Worm (Caenorhabditis elegans) whole organism, young adult: ENCODE results near the gene Y41D4B.1.

Experiments used
- B0035.1 ChIP-seq: sonication (generic microtip); optimal IDR thresholded peaks from 2 replicates; lab custom pipeline; 2016; ENCODE audit warnings: missing genetic modification characterization, mild to moderate bottlenecking, missing compliant biosample characterization, missing genotype, missing genetic modification reagents
- B0261.1 ChIP-seq: sonication (generic microtip); optimal IDR thresholded peaks from 2 replicates; lab custom pipeline; 2016; ENCODE audit warnings: mild to moderate bottlenecking, missing genetic modification characterization, moderate library complexity, missing compliant biosample characterization
- B0336.3 ChIP-seq: fragments of 200-800 bp; sonication (Bioruptor generic); IDR thresholded peaks from 2 replicates; pipeline ENCODE4 v1.3.6; 2022; ENCODE audit warnings: missing genetic modification characterization, missing compliant biosample characterization
- C17E4.6 ChIP-seq: fragments of 200-800 bp; sonication (Bioruptor generic); IDR thresholded peaks from 2 replicates; pipeline ENCODE4 v1.3.6; 2022; ENCODE audit warnings: missing genetic modification reagents, missing genetic modification characterization, missing compliant biosample characterization
- D2030.7 ChIP-seq: fragments of 200-800 bp; sonication (Bioruptor generic); IDR thresholded peaks from 2 replicates; pipeline ENCODE4 v1.3.6; 2022; ENCODE audit warnings: missing genetic modification reagents, missing genetic modification characterization, missing compliant biosample characterization
- F22D6.2 ChIP-seq: sonication (generic microtip); optimal IDR thresholded peaks from 2 replicates; lab custom pipeline; 2016; ENCODE audit warnings: mild to moderate bottlenecking, missing genetic modification characterization, missing compliant biosample characterization
- F37B4.10 ChIP-seq: fragments of 200-800 bp; sonication (Bioruptor generic); IDR thresholded peaks from 2 replicates; pipeline ENCODE4 v1.3.6; 2022; ENCODE audit warnings: missing genetic modification characterization, missing compliant biosample characterization
- F55B11.4 ChIP-seq: sonication (generic microtip); optimal IDR thresholded peaks from 2 replicates; lab custom pipeline; 2016; ENCODE audit warnings: missing compliant biosample characterization, missing genetic modification characterization, borderline replicate concordance; ENCODE audit not compliant: insufficient read depth
- K11D2.4 ChIP-seq: fragments of 200-800 bp; sonication (Bioruptor generic); IDR thresholded peaks from 2 replicates; pipeline ENCODE4 v1.3.6; 2022; ENCODE audit warnings: missing genetic modification reagents, missing genetic modification characterization, missing compliant biosample characterization
- T07F8.4 ChIP-seq: sonication (generic microtip); optimal IDR thresholded peaks from 2 replicates; lab custom pipeline; 2016; ENCODE audit warnings: mild to moderate bottlenecking, missing genetic modification characterization, moderate library complexity, missing compliant biosample characterization
- Y53G8AR.9 ChIP-seq: fragments of 200-800 bp; sonication (Bioruptor generic); conservative IDR thresholded peaks from 2 replicates; pipeline ENCODE4 v1.3.6; 2022; ENCODE audit warnings: missing genetic modification reagents, missing genetic modification characterization, missing compliant biosample characterization
- ZK185.1 ChIP-seq: sonication (generic microtip); optimal IDR thresholded peaks from 2 replicates; lab custom pipeline; 2016; ENCODE audit warnings: mild to moderate bottlenecking, missing genetic modification characterization, missing compliant biosample characterization; ENCODE audit not compliant: poor library complexity, severe bottlenecking
- ama-1 ChIP-seq, 3 experiments: fragments of 150-350 bp in 1 of 3; sonication (generic microtip) in 2 of 3; optimal IDR thresholded peaks; 2 replicates each; lab custom pipeline; 2014 to 2018; ENCODE audit warnings: missing biosample characterization in 2 of 3, missing genetic modification characterization in 2 of 3, missing genetic modification reagents in 2 of 3
- attf-3 ChIP-seq: fragments of 200-800 bp; sonication (Bioruptor generic); conservative IDR thresholded peaks from 2 replicates; pipeline ENCODE4 v1.3.6; 2022; ENCODE audit warnings: missing genetic modification reagents, missing genetic modification characterization, missing compliant biosample characterization
- attf-5 ChIP-seq: fragments of 200-800 bp; sonication (Bioruptor generic); optimal IDR thresholded peaks from 2 replicates; lab custom pipeline; 2018; ENCODE audit warnings: mild to moderate bottlenecking, missing genetic modification characterization, missing compliant biosample characterization
- attf-6 ChIP-seq: fragments of 200-800 bp; sonication (Bioruptor generic); IDR thresholded peaks from 2 replicates; pipeline ENCODE4 v1.3.6; 2022; ENCODE audit warnings: missing genetic modification reagents, missing genetic modification characterization, missing compliant biosample characterization
- bed-1 ChIP-seq: fragments of 200-800 bp; sonication (Bioruptor generic); IDR thresholded peaks from 2 replicates; pipeline ENCODE4 v1.3.6; 2022; ENCODE audit warnings: missing genetic modification reagents, missing genetic modification characterization, missing compliant biosample characterization
- bed-2 ChIP-seq: fragments of 200-800 bp; sonication (Bioruptor generic); IDR thresholded peaks from 2 replicates; pipeline ENCODE4 v1.3.6; 2022; ENCODE audit warnings: missing genetic modification reagents, missing genetic modification characterization, missing compliant biosample characterization
- ceh-100 ChIP-seq: fragments of 200-800 bp; sonication (Bioruptor generic); IDR thresholded peaks from 2 replicates; pipeline ENCODE4 v1.3.6; 2022; ENCODE audit warnings: missing genetic modification reagents, missing genetic modification characterization, missing compliant biosample characterization
- ceh-79 ChIP-seq: sonication (generic microtip); optimal IDR thresholded peaks from 2 replicates; lab custom pipeline; 2017; ENCODE audit warnings: mild to moderate bottlenecking, missing genetic modification characterization, missing compliant biosample characterization
- egrh-3 ChIP-seq: fragments of 200-800 bp; sonication (Bioruptor generic); IDR thresholded peaks from 2 replicates; pipeline ENCODE4 v1.3.6; 2022; ENCODE audit warnings: missing genetic modification reagents, missing genetic modification characterization, missing compliant biosample characterization
- ekl-4 ChIP-seq: fragments of 200-800 bp; sonication (Bioruptor generic); IDR thresholded peaks from 2 replicates; pipeline ENCODE4 v1.3.6; 2022; ENCODE audit warnings: missing genetic modification reagents, missing genetic modification characterization, missing compliant biosample characterization
- ets-4 ChIP-seq: fragments of 200-800 bp; sonication (Bioruptor generic); optimal IDR thresholded peaks from 2 replicates; lab custom pipeline; 2018; ENCODE audit warnings: mild to moderate bottlenecking, missing genetic modification characterization, missing compliant biosample characterization
- gei-17 ChIP-seq: fragments of 200-800 bp; sonication (Bioruptor generic); optimal IDR thresholded peaks from 2 replicates; lab custom pipeline; 2018; ENCODE audit warnings: mild to moderate bottlenecking, missing genetic modification characterization, missing compliant biosample characterization
- hlh-26 ChIP-seq: fragments of 200-800 bp; sonication (Bioruptor generic); conservative IDR thresholded peaks from 2 replicates; pipeline ENCODE4 v1.3.6; 2022; ENCODE audit warnings: missing genetic modification reagents, missing genetic modification characterization, missing compliant biosample characterization
- hrde-1 ChIP-seq: sonication (generic microtip); optimal IDR thresholded peaks from 2 replicates; lab custom pipeline; 2016; ENCODE audit warnings: missing genetic modification characterization, mild to moderate bottlenecking, missing compliant biosample characterization, moderate library complexity, missing genotype, missing genetic modification reagents, borderline replicate concordance
- let-526 ChIP-seq: fragments of 200-800 bp; sonication (Bioruptor generic); IDR thresholded peaks from 2 replicates; pipeline ENCODE4 v1.3.6; 2022; ENCODE audit warnings: missing genetic modification reagents, missing genetic modification characterization, missing compliant biosample characterization
- lin-26 ChIP-seq: fragments of 200-800 bp; sonication (Bioruptor generic); IDR thresholded peaks from 2 replicates; pipeline ENCODE4 v1.3.6; 2022; ENCODE audit warnings: missing genetic modification reagents, missing genetic modification characterization, missing compliant biosample characterization
- lsy-27 ChIP-seq: sonication (generic microtip); optimal IDR thresholded peaks from 2 replicates; lab custom pipeline; 2017; ENCODE audit warnings: missing genetic modification characterization, mild to moderate bottlenecking, missing compliant biosample characterization, antibody characterized with exemption, missing genotype, borderline replicate concordance; ENCODE audit not compliant: insufficient read depth
- madf-3 ChIP-seq: fragments of 200-800 bp; sonication (Bioruptor generic); IDR thresholded peaks from 2 replicates; pipeline ENCODE4 v1.3.6; 2022; ENCODE audit warnings: missing genetic modification reagents, missing genetic modification characterization, missing compliant biosample characterization
- madf-6 ChIP-seq: fragments of 200-800 bp; sonication (Bioruptor generic); IDR thresholded peaks from 2 replicates; pipeline ENCODE4 v1.3.6; 2022; ENCODE audit warnings: missing genetic modification reagents, missing genetic modification characterization, missing compliant biosample characterization
- madf-8 ChIP-seq: fragments of 200-800 bp; sonication (Bioruptor generic); conservative IDR thresholded peaks from 2 replicates; pipeline ENCODE4 v1.3.6; 2022; ENCODE audit warnings: missing genetic modification reagents, missing genetic modification characterization, missing compliant biosample characterization
- mel-28 ChIP-seq: sonication (generic microtip); optimal IDR thresholded peaks from 2 replicates; lab custom pipeline; 2016; ENCODE audit warnings: borderline replicate concordance, mild to moderate bottlenecking, missing genetic modification characterization, missing compliant biosample characterization
- mxl-1 ChIP-seq: sonication (generic microtip); optimal IDR thresholded peaks from 2 replicates; lab custom pipeline; 2016; ENCODE audit warnings: missing genetic modification characterization, missing compliant biosample characterization
- nfya-2 ChIP-seq: fragments of 200-800 bp; sonication (Bioruptor generic); IDR thresholded peaks from 2 replicates; pipeline ENCODE4 v1.3.6; 2022; ENCODE audit warnings: missing genetic modification reagents, missing genetic modification characterization, missing compliant biosample characterization
- nfyb-1 ChIP-seq: fragments of 200-800 bp; sonication (Bioruptor generic); IDR thresholded peaks from 2 replicates; pipeline ENCODE4 v1.3.6; 2022; ENCODE audit warnings: missing genetic modification reagents, missing genetic modification characterization, missing compliant biosample characterization
- nhr-120 ChIP-seq: fragments of 200-800 bp; sonication (Bioruptor generic); IDR thresholded peaks from 2 replicates; pipeline ENCODE4 v1.3.6; 2022; ENCODE audit warnings: missing genetic modification characterization, missing compliant biosample characterization
- nhr-179 ChIP-seq: sonication (generic microtip); optimal IDR thresholded peaks from 2 replicates; lab custom pipeline; 2016; ENCODE audit warnings: mild to moderate bottlenecking, missing genetic modification characterization, missing compliant biosample characterization
- pha-4 ChIP-seq: fragments of 150-350 bp; sonication (generic microtip); optimal IDR thresholded peaks from 2 replicates; lab custom pipeline; 2014; ENCODE audit warnings: missing biosample characterization, missing genetic modification reagents, missing genetic modification characterization
- rcor-1 ChIP-seq: fragments of 200-800 bp; sonication (Bioruptor generic); IDR thresholded peaks from 2 replicates; pipeline ENCODE4 v1.3.6; 2022; ENCODE audit warnings: missing genetic modification reagents, missing genetic modification characterization, missing compliant biosample characterization
- sea-2 ChIP-seq: fragments of 200-800 bp; sonication (Bioruptor generic); IDR thresholded peaks from 2 replicates; pipeline ENCODE4 v1.3.6; 2022; ENCODE audit warnings: missing genetic modification characterization, missing compliant biosample characterization
- sptf-2 ChIP-seq: fragments of 200-800 bp; sonication (Bioruptor generic); optimal IDR thresholded peaks from 2 replicates; lab custom pipeline; 2018; ENCODE audit warnings: mild to moderate bottlenecking, missing genetic modification characterization, missing compliant biosample characterization
- tbp1 ChIP-seq: fragments of 200-800 bp; sonication (Bioruptor generic); optimal IDR thresholded peaks from 2 replicates; lab custom pipeline; 2018; ENCODE audit warnings: mild to moderate bottlenecking, missing genetic modification characterization, missing compliant biosample characterization
- unc-130 ChIP-seq: sonication (generic microtip); optimal IDR thresholded peaks from 2 replicates; lab custom pipeline; 2016; ENCODE audit warnings: missing genetic modification reagents, missing genetic modification characterization, missing compliant biosample characterization
- zfh-2 ChIP-seq: fragments of 200-800 bp; sonication (Bioruptor generic); conservative IDR thresholded peaks from 2 replicates; pipeline ENCODE4 v1.3.6; 2022; ENCODE audit warnings: missing genetic modification reagents, missing genetic modification characterization, missing compliant biosample characterization
- zim-3 ChIP-seq: sonication (generic microtip); optimal IDR thresholded peaks from 2 replicates; lab custom pipeline; 2017; ENCODE audit warnings: mild to moderate bottlenecking, missing genetic modification characterization, moderate library complexity, missing compliant biosample characterization
- ztf-22 ChIP-seq: fragments of 200-800 bp; sonication (Bioruptor generic); optimal IDR thresholded peaks from 2 replicates; lab custom pipeline; 2018; ENCODE audit warnings: mild to moderate bottlenecking, missing genetic modification characterization, moderate library complexity, missing compliant biosample characterization

Y41D4B.1 gene

DNA sequence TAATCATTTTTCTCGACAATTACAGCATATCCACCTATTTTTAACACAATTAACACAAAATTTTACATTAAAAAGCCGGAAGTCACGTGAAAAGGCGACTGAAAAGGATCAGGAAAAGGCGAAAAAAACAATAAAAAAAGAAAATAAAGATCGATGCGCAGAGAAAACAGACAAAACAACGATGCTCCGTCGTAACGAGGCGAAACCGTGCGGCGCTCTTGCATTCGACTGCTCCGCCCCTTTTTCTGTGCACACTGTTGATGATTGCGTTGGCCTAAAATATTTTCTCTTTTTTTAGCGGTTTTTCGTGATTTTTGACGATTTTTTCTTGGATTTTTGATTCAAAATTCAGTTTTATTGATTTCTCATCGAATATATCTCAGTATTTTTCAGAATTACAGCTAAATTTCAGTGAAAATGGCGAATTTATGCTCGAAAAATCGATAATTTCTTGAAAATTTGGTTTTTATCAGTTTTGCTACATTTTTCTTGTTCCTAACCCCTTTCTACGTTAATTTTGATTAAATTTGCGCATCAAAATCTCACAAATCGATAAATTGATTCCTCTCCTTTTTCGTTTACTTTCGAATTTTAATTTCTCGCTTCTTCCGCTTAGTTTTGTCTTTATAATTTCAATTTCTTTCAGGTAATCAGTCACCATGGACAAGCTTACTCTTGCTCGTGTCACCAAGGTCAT is 13.3 kb upstream of the Y41D4B.1 start, which contains the start of gene rps-28 (continued):
- TF ChIP-seq tbp1 (peak; percentile 77), unc-130 (GFP tag; lab: Kevin White, UChicago) (peak; percentile 81), ama-1 (optimal IDR thresholded peaks at IDR 0.05; lab: Kevin White, UChicago) (no peak), ama-1 (GFP tag; optimal IDR thresholded peaks at IDR 0.05; lab: Kevin White, UChicago) (peak in 1 of 2 experiments; percentile 58), ztf-22 (peak; percentile 69), lsy-27 (tag; lab: Kevin White, UChicago) (peak; percentile 70), madf-6 (peak; percentile 91), ceh-100 (GFP tag; lab: Robert Waterston, UW) (peak; percentile 94), ekl-4 (peak; percentile 94), F22D6.2 (peak; percentile 57), let-526 (GFP tag; lab: Robert Waterston, UW) (peak; percentile 85), mel-28 (tag; lab: Kevin White, UChicago) (no peak), B0261.1 (tag; lab: Kevin White, UChicago) (peak; percentile 27), nhr-179 (tag; lab: Kevin White, UChicago) (no peak), F37B4.10 (GFP tag; lab: Robert Waterston, UW) (0 out of 2 replicates have a peak, but pooled peaks have one; percentile 67), zim-3 (tag; lab: Kevin White, UChicago) (no peak), bed-1 (GFP tag; lab: Robert Waterston, UW) (no peak), ZK185.1 (tag; lab: Kevin White, UChicago) (peak; percentile 90), hlh-26 (GFP tag; lab: Robert Waterston, UW) (no peak), mxl-1 (tag; lab: Kevin White, UChicago) (no peak), C17E4.6 (GFP tag; lab: Robert Waterston, UW) (peak; percentile 31; the same call in 1 of the 2 replicates), attf-3 (GFP tag; lab: Robert Waterston, UW) (peak; percentile 100), madf-8 (GFP tag; lab: Robert Waterston, UW) (peak; percentile 44), sea-2 (GFP tag; lab: Robert Waterston, UW) (no peak), hrde-1 (tag; lab: Kevin White, UChicago) (peak; percentile 16), lin-26 (GFP tag; lab: Robert Waterston, UW) (peak; percentile 80; the same call in 1 of the 2 replicates), egrh-3 (GFP tag; lab: Robert Waterston, UW) (peak; percentile 60), zfh-2 (GFP tag; lab: Robert Waterston, UW) (peak; percentile 95), gei-17 (GFP tag; lab: Kevin White, UChicago) (peak; percentile 47), rcor-1 (GFP tag; lab: Robert Waterston, UW) (peak; percentile 95), pha-4 (tag; lab: Kevin White, UChicago) (peak; percentile 93), T07F8.4 (peak; percentile 11), B0035.1 (tag; lab: Kevin White, UChicago) (peak; percentile 67), nfya-2 (GFP tag; lab: Robert Waterston, UW) (no peak), sptf-2 (GFP tag; lab: Kevin White, UChicago) (no peak), F55B11.4 (tag; lab: Kevin White, UChicago) (no peak), attf-5 (peak; percentile 99), K11D2.4 (GFP tag; lab: Robert Waterston, UW) (peak; percentile 92), attf-6 (GFP tag; lab: Robert Waterston, UW) (peak; percentile 76), nhr-120 (GFP tag; lab: Robert Waterston, UW) (no peak), nfyb-1 (GFP tag; lab: Robert Waterston, UW) (peak; percentile 95), Y53G8AR.9 (GFP tag; lab: Robert Waterston, UW) (peak; percentile 93), bed-2 (GFP tag; lab: Robert Waterston, UW) (no peak), madf-3 (GFP tag; lab: Robert Waterston, UW) (peak; percentile 93), ceh-79 (tag; lab: Kevin White, UChicago) (no peak), D2030.7 (peak; percentile 94), ets-4 (GFP tag; lab: Kevin White, UChicago) (peak; percentile 23), B0336.3 (GFP tag; lab: Robert Waterston, UW) (peak; percentile 92)
